Worm (Caenorhabditis elegans) whole organism, L4 larva: Measurements from ENCODE around the gene srh-39.
A peak's percentile ranks its signal among the peaks of the same experiment; 100 is the strongest.

Experiments used
- F44E2.7 ChIP-seq: fragments of 200-800 bp; sonication (Bioruptor generic); IDR thresholded peaks from 2 replicates; pipeline ENCODE4 v2.1.2; 2022; ENCODE audit warnings: missing genetic modification characterization, missing compliant biosample characterization
- F49E8.2 ChIP-seq: sonication (generic microtip); optimal IDR thresholded peaks from 2 replicates; lab custom pipeline; 2016; ENCODE audit warnings: missing compliant biosample characterization, mild to moderate bottlenecking, missing genetic modification characterization, borderline replicate concordance
- T26A8.4 ChIP-seq: fragments of 200-800 bp; sonication (Bioruptor generic); IDR thresholded peaks from 2 replicates; pipeline ENCODE4 v1.3.6; 2022; ENCODE audit warnings: missing genetic modification characterization, missing compliant biosample characterization
- Y105C5A.15 ChIP-seq: fragments of 200-800 bp; sonication (Bioruptor generic); IDR thresholded peaks from 2 replicates; pipeline ENCODE4 v1.3.6; 2022; ENCODE audit warnings: missing genetic modification characterization, missing compliant biosample characterization
- ZK337.2 ChIP-seq: fragments of 200-800 bp; sonication (Bioruptor generic); IDR thresholded peaks from 2 replicates; pipeline ENCODE4 v1.3.6; 2022; ENCODE audit warnings: missing genetic modification reagents, missing genetic modification characterization, missing compliant biosample characterization
- ZK546.5 ChIP-seq, 2 experiments: sonication (generic microtip); optimal IDR thresholded peaks; 2 replicates each; lab custom pipeline; 2017; ENCODE audit warnings: missing biosample characterization in 2 of 2, missing genetic modification characterization in 2 of 2
- aha-1 ChIP-seq: fragments of 150-350 bp; peaks from one replicate; lab custom pipeline; 2014; ENCODE audit warnings: missing biosample characterization, missing genetic modification characterization
- daf-16 ChIP-seq, 3 experiments: sonication (generic microtip); optimal IDR thresholded peaks; 2 replicates each; lab custom pipeline; 2016 to 2017; ENCODE audit warnings: missing genetic modification characterization in 3 of 3, missing genetic modification reagents in 3 of 3, mild to moderate bottlenecking in 2 of 3, missing compliant biosample characterization in 2 of 3, missing biosample characterization in 1 of 3, moderate library complexity in 1 of 3
- dmd-6 ChIP-seq: fragments of 200-800 bp; sonication (Bioruptor generic); IDR thresholded peaks from 2 replicates; pipeline ENCODE4 v1.3.6; 2022; ENCODE audit warnings: missing genetic modification reagents, missing genetic modification characterization, missing compliant biosample characterization
- dmd-8 ChIP-seq: fragments of 200-800 bp; sonication (Bioruptor generic); IDR thresholded peaks from 2 replicates; pipeline ENCODE4 v1.3.6; 2022; ENCODE audit warnings: missing genetic modification characterization, missing compliant biosample characterization
- dve-1 ChIP-seq: sonication (generic microtip); optimal IDR thresholded peaks from 2 replicates; lab custom pipeline; 2017; ENCODE audit warnings: antibody characterized with exemption, mild to moderate bottlenecking, missing genetic modification characterization, missing compliant biosample characterization; ENCODE audit not compliant: insufficient read depth
- egl-43 ChIP-seq: fragments of 200-800 bp; sonication (Bioruptor generic); IDR thresholded peaks from 2 replicates; pipeline ENCODE4 v1.3.6; 2022; ENCODE audit warnings: missing genetic modification reagents, missing genetic modification characterization, missing compliant biosample characterization
- fos-1 ChIP-seq: fragments of 150-350 bp; optimal IDR thresholded peaks from 2 replicates; lab custom pipeline; 2014; ENCODE audit warnings: missing biosample characterization, missing genetic modification characterization
- hif-1 ChIP-seq, 2 experiments: sonication (generic microtip); optimal IDR thresholded peaks; 2 replicates each; lab custom pipeline; 2016 to 2017; ENCODE audit warnings: missing compliant biosample characterization in 2 of 2, missing genetic modification characterization in 2 of 2, missing genetic modification reagents in 2 of 2, missing genotype in 2 of 2, mild to moderate bottlenecking in 1 of 2
- hlh-11 ChIP-seq: fragments of 200-800 bp; sonication (Bioruptor generic); optimal IDR thresholded peaks from 2 replicates; lab custom pipeline; 2018; ENCODE audit warnings: mild to moderate bottlenecking, missing genetic modification characterization, missing compliant biosample characterization
- hlh-30 ChIP-seq: sonication (generic microtip); optimal IDR thresholded peaks from 2 replicates; lab custom pipeline; 2017; ENCODE audit warnings: antibody characterized with exemption, mild to moderate bottlenecking, missing genetic modification characterization, missing compliant biosample characterization; ENCODE audit not compliant: insufficient read depth
- lin-13 ChIP-seq: fragments of 150-350 bp; optimal IDR thresholded peaks from 2 replicates; lab custom pipeline; 2014; ENCODE audit warnings: missing biosample characterization, missing genetic modification reagents, missing genetic modification characterization
- lin-29 ChIP-seq: fragments of 200-800 bp; sonication (Bioruptor generic); IDR thresholded peaks from 2 replicates; pipeline ENCODE4 v1.3.6; 2022; ENCODE audit warnings: missing genetic modification reagents, missing genetic modification characterization, missing compliant biosample characterization
- lin-38 ChIP-seq: fragments of 200-800 bp; sonication (Bioruptor generic); IDR thresholded peaks from 2 replicates; pipeline ENCODE4 v1.3.6; 2022; ENCODE audit warnings: missing genetic modification reagents, missing genetic modification characterization, missing compliant biosample characterization
- madf-9 ChIP-seq: fragments of 200-800 bp; sonication (Bioruptor generic); conservative IDR thresholded peaks from 2 replicates; pipeline ENCODE4 v1.3.6; 2022; ENCODE audit warnings: missing genetic modification reagents, missing genetic modification characterization, missing compliant biosample characterization
- mdl-1 ChIP-seq, 2 experiments: fragments of 150-350 bp in 1 of 2; sonication (generic microtip) in 1 of 2; optimal IDR thresholded peaks; 2 replicates each; lab custom pipeline; 2014 to 2017; ENCODE audit warnings: missing biosample characterization in 2 of 2, missing genetic modification characterization in 2 of 2
- mxl-3 ChIP-seq: fragments of 200-800 bp; sonication (Bioruptor generic); optimal IDR thresholded peaks from 2 replicates; lab custom pipeline; 2018; ENCODE audit warnings: mild to moderate bottlenecking, missing genetic modification characterization, missing compliant biosample characterization
- nhr-25 ChIP-seq: sonication (generic microtip); optimal IDR thresholded peaks from 2 replicates; lab custom pipeline; 2017; ENCODE audit warnings: missing genetic modification characterization, mild to moderate bottlenecking, missing compliant biosample characterization, antibody characterized with exemption, moderate library complexity, borderline replicate concordance; ENCODE audit not compliant: insufficient read depth
- nhr-28 ChIP-seq: fragments of 150-350 bp; optimal IDR thresholded peaks from 2 replicates; lab custom pipeline; 2014; ENCODE audit warnings: missing biosample characterization, missing genetic modification characterization
- nhr-48 ChIP-seq: sonication (generic microtip); optimal IDR thresholded peaks from 2 replicates; lab custom pipeline; 2016; ENCODE audit warnings: mild to moderate bottlenecking, missing genetic modification characterization, missing compliant biosample characterization
- nhr-6 ChIP-seq: fragments of 150-350 bp; optimal IDR thresholded peaks from 2 replicates; lab custom pipeline; 2014; ENCODE audit warnings: missing biosample characterization, missing genetic modification characterization
- nhr-76 ChIP-seq: fragments of 150-350 bp; optimal IDR thresholded peaks from 2 replicates; lab custom pipeline; 2014; ENCODE audit warnings: missing biosample characterization, missing genetic modification characterization
- pha-4 ChIP-seq, 2 experiments: fragments of 150-350 bp in 1 of 2; fragments of 200-800 bp in 1 of 2; sonication (Bioruptor generic) in 1 of 2; IDR thresholded peaks in 1 of 2; optimal IDR thresholded peaks in 1 of 2; 2 replicates each; pipeline versions ENCODE4 v1.3.6 to Lab custom; 2014 to 2022; ENCODE audit warnings: missing genetic modification characterization in 2 of 2, missing genetic modification reagents in 2 of 2, missing biosample characterization in 1 of 2, missing compliant biosample characterization in 1 of 2
- php-3 ChIP-seq: fragments of 200-800 bp; sonication (Bioruptor generic); IDR thresholded peaks from 2 replicates; pipeline ENCODE4 v1.3.6; 2022; ENCODE audit warnings: missing genetic modification reagents, missing genetic modification characterization, missing compliant biosample characterization
- pqm-1 ChIP-seq: sonication (generic microtip); optimal IDR thresholded peaks from 2 replicates; lab custom pipeline; 2017; ENCODE audit warnings: missing biosample characterization, missing genetic modification characterization
- sdz-12 ChIP-seq: fragments of 200-800 bp; sonication (Bioruptor generic); optimal IDR thresholded peaks from 2 replicates; lab custom pipeline; 2018; ENCODE audit warnings: mild to moderate bottlenecking, missing genetic modification characterization, missing compliant biosample characterization
- snpc-1.2 ChIP-seq: fragments of 200-800 bp; sonication (Bioruptor generic); IDR thresholded peaks from 2 replicates; pipeline ENCODE4 v1.3.6; 2022; ENCODE audit warnings: missing genetic modification reagents, missing genetic modification characterization, missing compliant biosample characterization
- spr-3 ChIP-seq: fragments of 200-800 bp; sonication (Bioruptor generic); optimal IDR thresholded peaks from 2 replicates; lab custom pipeline; 2018; ENCODE audit warnings: mild to moderate bottlenecking, missing genetic modification characterization, missing compliant biosample characterization
- tra-1 ChIP-seq: fragments of 200-800 bp; sonication (Bioruptor generic); IDR thresholded peaks from 2 replicates; pipeline ENCODE4 v1.3.6; 2022; ENCODE audit warnings: missing genetic modification reagents, missing genetic modification characterization, missing compliant biosample characterization
- unc-62 ChIP-seq, 3 experiments: fragments of 150-350 bp in 1 of 3; sonication (generic microtip); optimal IDR thresholded peaks in 2 of 3; peaks in 1 of 3; 1 replicate in 1 of 3; 2 replicates in 2 of 3; lab custom pipeline; 2014 to 2017; ENCODE audit warnings: missing biosample characterization in 3 of 3, missing genetic modification characterization in 3 of 3, missing genetic modification reagents in 3 of 3, missing genotype in 1 of 3
- vab-7 ChIP-seq: fragments of 200-800 bp; sonication (Bioruptor generic); IDR thresholded peaks from 2 replicates; pipeline ENCODE4 v1.3.6; 2022; ENCODE audit warnings: missing genetic modification reagents, missing genetic modification characterization, missing compliant biosample characterization
- zag-1 ChIP-seq: fragments of 150-350 bp; optimal IDR thresholded peaks from 2 replicates; lab custom pipeline; 2014; ENCODE audit warnings: missing biosample characterization, missing genetic modification characterization

Gene srh-39

ce11 chrII:7777320-7777978 lies 12.1 kb upstream of the srh-39 start, which contains the start of gene mthf-1 (continued):
- peak; percentile 66 for TF ChIP-seq hlh-30
- TF ChIP-seq ZK546.5 (tag; optimal IDR thresholded peaks at IDR 0.05; lab: Kevin White, UChicago) = no peak
- TF ChIP-seq Y105C5A.15 = no peak
- peak; percentile 69 for TF ChIP-seq hlh-11 (tag; lab: Kevin White, UChicago)
- TF ChIP-seq snpc-1.2 (GFP tag; lab: Robert Waterston, UW) = no peak
- TF ChIP-seq ZK337.2 = no peak
- no peak for TF ChIP-seq sdz-12 (GFP tag; lab: Kevin White, UChicago)
- no peak for TF ChIP-seq zag-1 (tag; lab: Kevin White, UChicago)
- peak; percentile 11; the same call in 1 of the 2 replicates for TF ChIP-seq T26A8.4
- TF ChIP-seq nhr-48 (tag; lab: Kevin White, UChicago) = peak; percentile 53
- TF ChIP-seq dve-1 (tag; lab: Kevin White, UChicago) = peak; percentile 84
- TF ChIP-seq nhr-6 = peak; percentile 43

DNA sequence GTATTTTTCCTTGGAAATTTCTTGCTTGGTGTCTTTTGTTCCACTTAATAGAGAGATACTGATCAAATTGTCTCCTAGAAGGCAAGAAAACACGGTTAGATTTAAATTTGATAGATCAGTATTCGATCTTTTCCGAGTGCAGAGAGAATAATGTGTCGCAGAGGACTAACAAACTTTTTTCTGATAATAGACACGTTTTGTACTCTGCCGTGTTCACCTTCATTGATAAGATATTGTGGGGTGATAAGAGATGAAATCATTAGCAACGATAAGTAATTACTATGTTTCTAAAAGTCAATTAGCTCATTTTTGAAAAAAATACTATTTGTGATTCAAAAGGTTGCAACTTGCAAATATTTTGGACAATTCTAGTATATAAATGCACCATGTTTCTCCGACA lies 11.4 kb upstream of the srh-39 start:
- no peak for TF ChIP-seq nhr-76 (tag; lab: Kevin White, UChicago)
- no peak for TF ChIP-seq daf-16 (GFP tag; optimal IDR thresholded peaks at IDR 0.05; lab: Kevin White, UChicago)
- TF ChIP-seq daf-16 (tag; optimal IDR thresholded peaks at IDR 0.05; lab: Kevin White, UChicago) = peak; percentile 56
- TF ChIP-seq tra-1 (GFP tag; lab: Robert Waterston, UW) = no peak; the same call in 1 of the 2 replicates
- TF ChIP-seq lin-13 = no peak
- no peak; the same call in 1 of the 2 replicates for TF ChIP-seq php-3
- TF ChIP-seq nhr-25 (tag; lab: Kevin White, UChicago) = no peak
- TF ChIP-seq spr-3 (GFP tag; lab: Kevin White, UChicago) = no peak
- TF ChIP-seq F44E2.7 = no peak
- 0 out of 2 replicates have a peak, but pooled peaks have one; percentile 26 for TF ChIP-seq pha-4 (GFP tag; IDR thresholded peaks at IDR 0.05; lab: Robert Waterston, UW)
- TF ChIP-seq pha-4 (tag; optimal IDR thresholded peaks at IDR 0.05; lab: Kevin White, UChicago) = no peak
- peak; percentile 57 for TF ChIP-seq aha-1 (tag; lab: Kevin White, UChicago)
- peak; percentile 64 for TF ChIP-seq dmd-6 (GFP tag; lab: Robert Waterston, UW)
- peak; percentile 35 for TF ChIP-seq hlh-11 (tag; lab: Kevin White, UChicago)
- TF ChIP-seq egl-43 (GFP tag; lab: Robert Waterston, UW) = no peak
- TF ChIP-seq vab-7 (GFP tag; lab: Robert Waterston, UW) = no peak
- TF ChIP-seq unc-62 (GFP tag; optimal IDR thresholded peaks at IDR 0.05 in 1 of 2; lab: Kevin White, UChicago) = peak in 1 of 2 experiments; percentile 56
- no peak for TF ChIP-seq unc-62 (tag; optimal IDR thresholded peaks at IDR 0.05; lab: Kevin White, UChicago)
- TF ChIP-seq nhr-28 = peak; percentile 68
- TF ChIP-seq pqm-1 (tag; lab: Kevin White, UChicago) = peak; percentile 71
- peak; percentile 74 for TF ChIP-seq mxl-3
- TF ChIP-seq hif-1 (tag; optimal IDR thresholded peaks at IDR 0.05; lab: Kevin White, UChicago) = peak in 1 of 2 experiments; percentile 42
- no peak for TF ChIP-seq dmd-8 (GFP tag; lab: Robert Waterston, UW)
- no peak for TF ChIP-seq fos-1 (tag; lab: Kevin White, UChicago)
- peak in 1 of 2 experiments; percentile 49 for TF ChIP-seq mdl-1 (tag; optimal IDR thresholded peaks at IDR 0.05; lab: Kevin White, UChicago)
- TF ChIP-seq dve-1 (tag; lab: Kevin White, UChicago) = peak; percentile 38

ce11 chrII:7776232-7776631 lies 10.9 kb upstream of the srh-39 start:
- TF ChIP-seq T26A8.4 (no peak), lin-38 (GFP tag; lab: Robert Waterston, UW) (no peak), lin-29 (GFP tag; lab: Robert Waterston, UW) (no peak), nhr-28 (peak; percentile 6), madf-9 (GFP tag; lab: Robert Waterston, UW) (no peak), Y105C5A.15 (no peak), unc-62 (GFP tag; optimal IDR thresholded peaks at IDR 0.05 in 1 of 2; lab: Kevin White, UChicago) (peak in 1 of 2 experiments; percentile 89), unc-62 (tag; optimal IDR thresholded peaks at IDR 0.05; lab: Kevin White, UChicago) (no peak), F49E8.2 (tag; lab: Kevin White, UChicago) (no peak)
